Fruit fly (Drosophila melanogaster) whole organism: ENCODE results near the gene CG1090.

Experiments
- CG8478 ChIP-seq: fragments of >200 bp; optimal IDR thresholded peaks from 2 replicates; lab custom pipeline; 2018; ENCODE audit warnings: inconsistent platforms
- Dll ChIP-seq: fragments of >200 bp; optimal IDR thresholded peaks from 2 replicates; lab custom pipeline; 2017
- EcR ChIP-seq, 2 experiments: fragments of >200 bp; optimal IDR thresholded peaks; 2 replicates each; lab custom pipeline; 2017; ENCODE audit warnings: missing biosample characterization in 2 of 2, missing genetic modification characterization in 2 of 2, missing genetic modification reagents in 2 of 2
- pan ChIP-seq: fragments of >200 bp; optimal IDR thresholded peaks from 2 replicates; lab custom pipeline; 2017
- psq ChIP-seq: fragments of >200 bp; optimal IDR thresholded peaks from 2 replicates; lab custom pipeline; 2017

- TF ChIP-seq psq (no peak), CG8478 (lab: Kevin White, UChicago) (no peak), Dll (lab: Kevin White, UChicago) (no peak), pan (no peak), EcR (GFP tag; optimal IDR thresholded peaks at IDR 0.05; lab: Kevin White, UChicago) (no peak)
Measured at dm6 chr3R:4394117-4394516, 34.4 kb downstream of the CG1090 start, which contains the start of gene CG34112.
